Worm (Caenorhabditis elegans) whole organism, mixed stage, embryonic: ENCODE measurements around the gene ZC239.15.

Source experiments
- M03D4.4 ChIP-seq: sonication (generic microtip); optimal IDR thresholded peaks from 2 replicates; lab custom pipeline; 2017; ENCODE audit warnings: mild to moderate bottlenecking, missing genetic modification characterization, missing compliant biosample characterization
- bed-3 ChIP-seq: fragments of 200-800 bp; sonication (Bioruptor generic); optimal IDR thresholded peaks from 3 replicates; lab custom pipeline; 2018; ENCODE audit warnings: mild to moderate bottlenecking, missing genetic modification characterization, moderate library complexity, missing compliant biosample characterization
- blmp-1 ChIP-seq: fragments of 150-350 bp; optimal IDR thresholded peaks from 2 replicates; lab custom pipeline; 2014; ENCODE audit warnings: missing biosample characterization, missing genetic modification characterization
- ceh-39 ChIP-seq: fragments of 150-350 bp; optimal IDR thresholded peaks from 2 replicates; lab custom pipeline; 2014; ENCODE audit warnings: missing biosample characterization, missing genetic modification characterization
- ceh-83 ChIP-seq: fragments of 200-800 bp; sonication (Bioruptor generic); optimal IDR thresholded peaks from 2 replicates; lab custom pipeline; 2018; ENCODE audit warnings: mild to moderate bottlenecking, missing genetic modification characterization, missing compliant biosample characterization
- ces-1 ChIP-seq: fragments of 150-350 bp; optimal IDR thresholded peaks from 2 replicates; lab custom pipeline; 2014; ENCODE audit warnings: missing biosample characterization, missing genetic modification reagents, missing genetic modification characterization
- cnd-1 ChIP-seq: fragments of 200-800 bp; sonication (Bioruptor generic); optimal IDR thresholded peaks from 2 replicates; lab custom pipeline; 2018; ENCODE audit warnings: mild to moderate bottlenecking, missing genetic modification characterization, missing compliant biosample characterization
- drap-1 ChIP-seq: fragments of 200-800 bp; sonication (Bioruptor generic); optimal IDR thresholded peaks from 3 replicates; lab custom pipeline; 2018; ENCODE audit warnings: mild to moderate bottlenecking, missing genetic modification characterization, missing compliant biosample characterization
- elt-1 ChIP-seq: sonication (generic microtip); optimal IDR thresholded peaks from 2 replicates; lab custom pipeline; 2017; ENCODE audit warnings: missing genetic modification characterization, mild to moderate bottlenecking, missing compliant biosample characterization, antibody characterized with exemption, moderate library complexity, borderline replicate concordance; ENCODE audit not compliant: insufficient read depth
- elt-3 ChIP-seq: fragments of 150-350 bp; optimal IDR thresholded peaks from 2 replicates; lab custom pipeline; 2014; ENCODE audit warnings: missing biosample characterization, missing genetic modification characterization
- ham-2 ChIP-seq: fragments of 200-800 bp; sonication (Bioruptor generic); optimal IDR thresholded peaks from 2 replicates; lab custom pipeline; 2018; ENCODE audit warnings: mild to moderate bottlenecking, missing genetic modification characterization, missing compliant biosample characterization
- lin-32 ChIP-seq: fragments of 200-800 bp; sonication (Bioruptor generic); optimal IDR thresholded peaks from 2 replicates; lab custom pipeline; 2018; ENCODE audit warnings: mild to moderate bottlenecking, missing genetic modification characterization, missing compliant biosample characterization
- lsy-2 ChIP-seq: fragments of 150-350 bp; optimal IDR thresholded peaks from 2 replicates; lab custom pipeline; 2014; ENCODE audit warnings: missing biosample characterization, missing genetic modification characterization
- mab-5 ChIP-seq: fragments of 150-350 bp; optimal IDR thresholded peaks from 2 replicates; lab custom pipeline; 2014; ENCODE audit warnings: missing biosample characterization, missing genetic modification characterization
- mep-1 ChIP-seq: fragments of 150-350 bp; optimal IDR thresholded peaks from 2 replicates; lab custom pipeline; 2017; ENCODE audit warnings: missing biosample characterization, missing genetic modification reagents, missing genetic modification characterization, inconsistent platforms
- mls-2 ChIP-seq: sonication (generic microtip); optimal IDR thresholded peaks from 2 replicates; lab custom pipeline; 2016; ENCODE audit warnings: mild to moderate bottlenecking, missing genetic modification characterization, moderate library complexity, missing compliant biosample characterization
- nhr-12 ChIP-seq: fragments of 150-350 bp; optimal IDR thresholded peaks from 2 replicates; lab custom pipeline; 2014; ENCODE audit warnings: missing biosample characterization, missing genetic modification characterization
- nhr-2 ChIP-seq: fragments of 150-350 bp; optimal IDR thresholded peaks from 2 replicates; lab custom pipeline; 2014; ENCODE audit warnings: missing biosample characterization, missing genetic modification characterization
- nhr-237 ChIP-seq: fragments of 150-350 bp; optimal IDR thresholded peaks from 2 replicates; lab custom pipeline; 2014; ENCODE audit warnings: missing biosample characterization, missing genetic modification characterization
- nhr-28 ChIP-seq: fragments of 150-350 bp; optimal IDR thresholded peaks from 2 replicates; lab custom pipeline; 2014; ENCODE audit warnings: missing biosample characterization, missing genetic modification characterization
- sem-2 ChIP-seq: fragments of 200-800 bp; sonication (Bioruptor generic); optimal IDR thresholded peaks from 2 replicates; lab custom pipeline; 2018; ENCODE audit warnings: mild to moderate bottlenecking, missing genetic modification characterization, missing compliant biosample characterization
- snpc-4 ChIP-seq: fragments of 150-350 bp; optimal IDR thresholded peaks from 2 replicates; lab custom pipeline; 2014; ENCODE audit warnings: missing biosample characterization, missing genetic modification characterization
- sptf-1 ChIP-seq: sonication (generic microtip); optimal IDR thresholded peaks from 2 replicates; lab custom pipeline; 2017; ENCODE audit warnings: mild to moderate bottlenecking, missing genetic modification characterization, moderate library complexity, missing compliant biosample characterization
- tbx-8 ChIP-seq: fragments of 200-800 bp; sonication (Bioruptor generic); optimal IDR thresholded peaks from 2 replicates; lab custom pipeline; 2018; ENCODE audit warnings: mild to moderate bottlenecking, missing genetic modification characterization, moderate library complexity, missing compliant biosample characterization
- unc-120 ChIP-seq: sonication (generic microtip); optimal IDR thresholded peaks from 2 replicates; lab custom pipeline; 2017; ENCODE audit warnings: missing genetic modification characterization, missing compliant biosample characterization; ENCODE audit not compliant: poor library complexity, severe bottlenecking
- unc-39 ChIP-seq: fragments of 150-350 bp; optimal IDR thresholded peaks from 2 replicates; lab custom pipeline; 2014; ENCODE audit warnings: missing biosample characterization, missing genetic modification characterization
- unc-62 ChIP-seq: fragments of 150-350 bp; optimal IDR thresholded peaks from 2 replicates; lab custom pipeline; 2014; ENCODE audit warnings: missing biosample characterization, missing genetic modification reagents, missing genetic modification characterization
- zip-8 ChIP-seq: fragments of 150-350 bp; optimal IDR thresholded peaks from 2 replicates; lab custom pipeline; 2014; ENCODE audit warnings: missing biosample characterization, missing genetic modification characterization

ZC239.15 gene

ce11 chrII:3224631-3225030 lies at the start of gene ZC239.15:
Gene ZC239.15, minus strand, starts transcription at chrII:3224731.
- no peak for TF ChIP-seq ces-1 (GFP tag; lab: Kevin White, UChicago)
- TF ChIP-seq mls-2 (tag; lab: Kevin White, UChicago), result no peak
- no peak for TF ChIP-seq lin-32 (GFP tag; lab: Kevin White, UChicago)
- TF ChIP-seq zip-8 (tag; lab: Kevin White, UChicago), result no peak
- TF ChIP-seq drap-1 (GFP tag; lab: Kevin White, UChicago), result no peak

ce11 chrII:3270598-3270997 lies 46.1 kb upstream of the ZC239.15 start:
- TF ChIP-seq elt-1 (tag; lab: Kevin White, UChicago), result no peak
- no peak for TF ChIP-seq cnd-1
- no peak for TF ChIP-seq lsy-2 (tag; lab: Kevin White, UChicago)
- TF ChIP-seq snpc-4 (tag; lab: Kevin White, UChicago), result no peak
- TF ChIP-seq mab-5 (tag; lab: Kevin White, UChicago), result no peak
- TF ChIP-seq sem-2, result no peak
- TF ChIP-seq tbx-8 (GFP tag; lab: Kevin White, UChicago), result no peak
- TF ChIP-seq mep-1, result no peak
- TF ChIP-seq mls-2 (tag; lab: Kevin White, UChicago), result no peak
- no peak for TF ChIP-seq ceh-39 (tag; lab: Kevin White, UChicago)

ce11 chrII:3267815-3268214 lies 43.3 kb upstream of the ZC239.15 start:
- TF ChIP-seq elt-3 (tag; lab: Kevin White, UChicago) (no peak), cnd-1 (peak; percentile 30), blmp-1 (tag; lab: Kevin White, UChicago) (no peak), bed-3 (no peak), sptf-1 (tag; lab: Kevin White, UChicago) (no peak), ham-2 (GFP tag; lab: Kevin White, UChicago) (no peak), ceh-83 (GFP tag; lab: Kevin White, UChicago) (peak; percentile 53), nhr-2 (tag; lab: Kevin White, UChicago) (no peak), mep-1 (no peak), mls-2 (tag; lab: Kevin White, UChicago) (no peak), drap-1 (GFP tag; lab: Kevin White, UChicago) (peak; percentile 26)

ce11 chrII:3267365-3267764 lies 42.8 kb upstream of the ZC239.15 start, which contains the start of gene F02E11.7:
Gene F02E11.7, plus strand, starts transcription at chrII:3267665.
- TF ChIP-seq blmp-1 (tag; lab: Kevin White, UChicago) (no peak), cnd-1 (no peak), mep-1 (no peak), nhr-28 (tag; lab: Kevin White, UChicago) (no peak)

- TF ChIP-seq unc-120 (tag; lab: Kevin White, UChicago) (no peak), nhr-12 (no peak), elt-1 (tag; lab: Kevin White, UChicago) (no peak), snpc-4 (tag; lab: Kevin White, UChicago) (no peak), mls-2 (tag; lab: Kevin White, UChicago) (no peak), unc-39 (tag; lab: Kevin White, UChicago) (no peak), tbx-8 (GFP tag; lab: Kevin White, UChicago) (no peak), ham-2 (GFP tag; lab: Kevin White, UChicago) (no peak), ces-1 (GFP tag; lab: Kevin White, UChicago) (no peak), unc-62 (no peak), mab-5 (tag; lab: Kevin White, UChicago) (no peak), elt-3 (tag; lab: Kevin White, UChicago) (no peak), ceh-39 (tag; lab: Kevin White, UChicago) (no peak)
Observed at ce11 chrII:3264704-3265103, 40.2 kb upstream of the ZC239.15 start.

ce11 chrII:3262504-3262903 lies 38.0 kb upstream of the ZC239.15 start, which contains the start of gene F02E11.2:
Gene F02E11.2, plus strand, starts transcription at chrII:3262804.
- TF ChIP-seq unc-39 (tag; lab: Kevin White, UChicago) (no peak), M03D4.4 (no peak), sptf-1 (tag; lab: Kevin White, UChicago) (no peak), unc-120 (tag; lab: Kevin White, UChicago) (no peak), nhr-2 (tag; lab: Kevin White, UChicago) (no peak), snpc-4 (tag; lab: Kevin White, UChicago) (no peak), ham-2 (GFP tag; lab: Kevin White, UChicago) (no peak), nhr-237 (tag; lab: Kevin White, UChicago) (no peak), tbx-8 (GFP tag; lab: Kevin White, UChicago) (no peak)
- TF ChIP-seq, all 35 proteins: peak for 0
